Worm (Caenorhabditis elegans) whole organism, late embryonic: ENCODE data around the gene F33C8.2.

Experiments
- C08G9.2 ChIP-seq: sonication (generic microtip); optimal IDR thresholded peaks from 2 replicates; lab custom pipeline; 2016; ENCODE audit warnings: mild to moderate bottlenecking, missing genetic modification characterization, moderate library complexity, missing compliant biosample characterization
- F13H6.1 ChIP-seq: sonication (generic microtip); optimal IDR thresholded peaks from 2 replicates; lab custom pipeline; 2016; ENCODE audit warnings: missing genetic modification characterization, missing compliant biosample characterization
- K09A11.1 ChIP-seq: sonication (generic microtip); optimal IDR thresholded peaks from 2 replicates; lab custom pipeline; 2017; ENCODE audit warnings: antibody characterized with exemption, mild to moderate bottlenecking, missing genetic modification characterization, missing compliant biosample characterization; ENCODE audit not compliant: insufficient read depth
- ahr-1 ChIP-seq: sonication (generic microtip); optimal IDR thresholded peaks from 2 replicates; lab custom pipeline; 2016; ENCODE audit warnings: missing genetic modification characterization, missing compliant biosample characterization
- ceh-14 ChIP-seq: sonication (generic microtip); optimal IDR thresholded peaks from 2 replicates; lab custom pipeline; 2016; ENCODE audit warnings: missing genotype, missing genetic modification characterization, missing compliant biosample characterization
- ceh-18 ChIP-seq: sonication (generic microtip); optimal IDR thresholded peaks from 2 replicates; lab custom pipeline; 2016; ENCODE audit warnings: missing genetic modification characterization, missing compliant biosample characterization
- ceh-22 ChIP-seq: sonication (generic microtip); optimal IDR thresholded peaks from 2 replicates; lab custom pipeline; 2017; ENCODE audit warnings: missing biosample characterization, missing genetic modification characterization
- ceh-30 ChIP-seq: fragments of 150-350 bp; optimal IDR thresholded peaks from 2 replicates; lab custom pipeline; 2014; ENCODE audit warnings: missing biosample characterization, missing genetic modification characterization
- ceh-31 ChIP-seq: sonication (generic microtip); optimal IDR thresholded peaks from 2 replicates; lab custom pipeline; 2016; ENCODE audit warnings: missing genetic modification characterization, missing compliant biosample characterization
- ceh-34 ChIP-seq: sonication (generic microtip); optimal IDR thresholded peaks from 2 replicates; lab custom pipeline; 2016; ENCODE audit warnings: mild to moderate bottlenecking, missing genetic modification characterization, missing compliant biosample characterization
- ceh-48 ChIP-seq: sonication (generic microtip); optimal IDR thresholded peaks from 2 replicates; lab custom pipeline; 2016; ENCODE audit warnings: missing genetic modification characterization, inconsistent platforms, missing compliant biosample characterization
- ceh-6 ChIP-seq: fragments of 200-800 bp; sonication (Bioruptor generic); optimal IDR thresholded peaks from 2 replicates; lab custom pipeline; 2018; ENCODE audit warnings: mild to moderate bottlenecking, missing genetic modification characterization, missing compliant biosample characterization
- ceh-9 ChIP-seq: sonication (generic microtip); optimal IDR thresholded peaks from 2 replicates; lab custom pipeline; 2016; ENCODE audit warnings: mild to moderate bottlenecking, missing genetic modification characterization, inconsistent platforms, missing compliant biosample characterization
- che-1 ChIP-seq: sonication (generic microtip); optimal IDR thresholded peaks from 2 replicates; lab custom pipeline; 2016; ENCODE audit warnings: mild to moderate bottlenecking, missing genetic modification characterization, missing compliant biosample characterization
- dve-1 ChIP-seq: sonication (generic microtip); optimal IDR thresholded peaks from 2 replicates; lab custom pipeline; 2017; ENCODE audit warnings: antibody characterized with exemption, mild to moderate bottlenecking, missing genetic modification characterization, missing compliant biosample characterization
- elt-2 ChIP-seq: sonication (generic microtip); optimal IDR thresholded peaks from 2 replicates; lab custom pipeline; 2016; ENCODE audit warnings: missing genetic modification reagents, missing genetic modification characterization, missing compliant biosample characterization
- elt-4 ChIP-seq: sonication (generic microtip); optimal IDR thresholded peaks from 2 replicates; lab custom pipeline; 2016; ENCODE audit warnings: missing genetic modification characterization, missing compliant biosample characterization
- ets-4 ChIP-seq: sonication (generic microtip); optimal IDR thresholded peaks from 2 replicates; lab custom pipeline; 2016; ENCODE audit warnings: missing genetic modification characterization, missing compliant biosample characterization
- fax-1 ChIP-seq: sonication (generic microtip); optimal IDR thresholded peaks from 2 replicates; lab custom pipeline; 2016; ENCODE audit warnings: missing genotype, missing genetic modification characterization, missing compliant biosample characterization
- fkh-6 ChIP-seq: sonication (generic microtip); optimal IDR thresholded peaks from 2 replicates; lab custom pipeline; 2016; ENCODE audit warnings: missing genetic modification characterization, missing compliant biosample characterization
- hlh-13 ChIP-seq: fragments of 200-800 bp; sonication (Bioruptor generic); optimal IDR thresholded peaks from 2 replicates; lab custom pipeline; 2018; ENCODE audit warnings: mild to moderate bottlenecking, missing genetic modification characterization, missing compliant biosample characterization
- hlh-30 ChIP-seq: sonication (generic microtip); optimal IDR thresholded peaks from 2 replicates; lab custom pipeline; 2017; ENCODE audit warnings: antibody characterized with exemption, missing genetic modification characterization, missing compliant biosample characterization; ENCODE audit not compliant: insufficient read depth
- hlh-8 ChIP-seq: sonication (generic microtip); optimal IDR thresholded peaks from 2 replicates; lab custom pipeline; 2016; ENCODE audit warnings: missing genotype, missing genetic modification characterization, missing compliant biosample characterization
- lim-6 ChIP-seq: sonication (generic microtip); optimal IDR thresholded peaks from 2 replicates; lab custom pipeline; 2016; ENCODE audit warnings: missing genetic modification characterization, missing compliant biosample characterization
- mec-3 ChIP-seq: sonication (generic microtip); optimal IDR thresholded peaks from 2 replicates; lab custom pipeline; 2016; ENCODE audit warnings: borderline replicate concordance, missing genetic modification characterization, missing compliant biosample characterization
- nfya-1 ChIP-seq: sonication (generic microtip); optimal IDR thresholded peaks from 2 replicates; lab custom pipeline; 2017; ENCODE audit warnings: missing genetic modification characterization, mild to moderate bottlenecking, missing compliant biosample characterization, antibody characterized with exemption, moderate library complexity
- nhr-11 ChIP-seq: fragments of 150-350 bp; optimal IDR thresholded peaks from 2 replicates; lab custom pipeline; 2014; ENCODE audit warnings: missing biosample characterization, missing genetic modification characterization
- npax-4 ChIP-seq: sonication (generic microtip); optimal IDR thresholded peaks from 2 replicates; lab custom pipeline; 2016; ENCODE audit warnings: missing genetic modification characterization, missing compliant biosample characterization
- odd-2 ChIP-seq: sonication (generic microtip); optimal IDR thresholded peaks from 2 replicates; lab custom pipeline; 2017; ENCODE audit warnings: antibody characterized with exemption, mild to moderate bottlenecking, missing genetic modification characterization, missing compliant biosample characterization
- pag-3 ChIP-seq: sonication (generic microtip); optimal IDR thresholded peaks from 2 replicates; lab custom pipeline; 2016; ENCODE audit warnings: missing compliant biosample characterization, missing genetic modification characterization, borderline replicate concordance
- pat-9 ChIP-seq: fragments of 200-800 bp; sonication (Bioruptor generic); optimal IDR thresholded peaks from 2 replicates; lab custom pipeline; 2018; ENCODE audit warnings: mild to moderate bottlenecking, missing genetic modification characterization, moderate library complexity, missing compliant biosample characterization
- pax-1 ChIP-seq: fragments of 150-350 bp; optimal IDR thresholded peaks from 2 replicates; lab custom pipeline; 2014; ENCODE audit warnings: missing biosample characterization, missing genetic modification characterization
- pha-2 ChIP-seq: sonication (generic microtip); optimal IDR thresholded peaks from 2 replicates; lab custom pipeline; 2017; ENCODE audit warnings: mild to moderate bottlenecking, missing genetic modification characterization, missing compliant biosample characterization
- pha-4 ChIP-seq: fragments of 150-350 bp; optimal IDR thresholded peaks from 2 replicates; lab custom pipeline; 2018; ENCODE audit warnings: missing biosample characterization, missing genetic modification reagents, missing genetic modification characterization
- pqm-1 ChIP-seq: sonication (generic microtip); optimal IDR thresholded peaks from 2 replicates; lab custom pipeline; 2016; ENCODE audit warnings: missing genetic modification characterization, missing compliant biosample characterization
- ref-2 ChIP-seq: sonication (generic microtip); optimal IDR thresholded peaks from 2 replicates; lab custom pipeline; 2016; ENCODE audit warnings: missing genetic modification characterization, missing compliant biosample characterization
- rnt-1 ChIP-seq: sonication (generic microtip); optimal IDR thresholded peaks from 2 replicates; lab custom pipeline; 2016; ENCODE audit warnings: missing genetic modification characterization, missing compliant biosample characterization
- sdc-2 ChIP-seq: sonication (generic microtip); optimal IDR thresholded peaks from 2 replicates; lab custom pipeline; 2016; ENCODE audit warnings: missing genotype, missing genetic modification characterization, missing compliant biosample characterization
- sox-2 ChIP-seq: fragments of 200-800 bp; sonication (Bioruptor generic); IDR thresholded peaks from 2 replicates; pipeline ENCODE4 v1.3.6; 2022; ENCODE audit warnings: missing genetic modification reagents, missing genetic modification characterization, missing compliant biosample characterization
- syd-9 ChIP-seq: sonication (generic microtip); optimal IDR thresholded peaks from 2 replicates; lab custom pipeline; 2016; ENCODE audit warnings: mild to moderate bottlenecking, missing genetic modification characterization, moderate library complexity, missing compliant biosample characterization
- tbx-2 ChIP-seq: sonication (generic microtip); optimal IDR thresholded peaks from 2 replicates; lab custom pipeline; 2016; ENCODE audit warnings: missing genetic modification characterization, missing compliant biosample characterization
- unc-42 ChIP-seq: sonication (generic microtip); optimal IDR thresholded peaks from 2 replicates; lab custom pipeline; 2016; ENCODE audit warnings: missing genotype, missing genetic modification characterization, missing compliant biosample characterization
- unc-55 ChIP-seq: sonication (generic microtip); optimal IDR thresholded peaks from 2 replicates; lab custom pipeline; 2017; ENCODE audit warnings: missing biosample characterization, missing genetic modification reagents, missing genetic modification characterization
- unc-86 ChIP-seq: sonication (generic microtip); optimal IDR thresholded peaks from 2 replicates; lab custom pipeline; 2016; ENCODE audit warnings: missing genetic modification characterization, missing compliant biosample characterization
- zip-5 ChIP-seq: sonication (generic microtip); optimal IDR thresholded peaks from 2 replicates; lab custom pipeline; 2016; ENCODE audit warnings: missing genetic modification characterization, missing compliant biosample characterization

The F33C8.2 gene

DNA sequence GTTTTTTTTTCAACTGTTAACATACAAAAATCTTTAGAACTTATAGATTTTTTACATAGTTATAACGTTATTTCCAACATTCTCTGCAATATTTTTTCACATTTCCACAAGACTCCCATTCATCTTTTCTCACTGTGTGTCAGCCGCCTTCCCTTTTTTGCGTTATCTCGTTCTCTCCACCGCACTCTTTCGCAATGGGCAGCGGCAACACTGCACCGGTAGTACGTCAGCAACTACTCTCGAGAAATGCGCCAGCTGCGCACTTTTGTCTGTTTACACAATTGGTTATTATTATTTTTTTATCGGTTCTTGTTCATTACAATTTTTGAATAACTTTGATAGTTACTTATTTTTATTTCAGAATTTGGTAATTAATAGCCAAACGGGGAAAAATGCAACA lies 25.8 kb downstream of the F33C8.2 start, which contains the start of gene C05G5.2 (continued):
- TF ChIP-seq che-1 (no peak), pqm-1 (tag; lab: Kevin White, UChicago) (peak; percentile 13), nhr-11 (tag; lab: Kevin White, UChicago) (no peak), sox-2 (GFP tag; lab: Robert Waterston, UW) (no peak), nfya-1 (tag; lab: Kevin White, UChicago) (peak; percentile 72), lim-6 (tag; lab: Kevin White, UChicago) (no peak), rnt-1 (tag; lab: Kevin White, UChicago) (peak; percentile 30), pha-4 (tag; lab: Kevin White, UChicago) (no peak), tbx-2 (tag; lab: Kevin White, UChicago) (peak; percentile 77), sdc-2 (peak; percentile 68), elt-4 (no peak), ceh-18 (tag; lab: Kevin White, UChicago) (peak; percentile 73), unc-86 (tag; lab: Kevin White, UChicago) (peak; percentile 18), ceh-30 (no peak), ceh-31 (tag; lab: Kevin White, UChicago) (peak; percentile 59), npax-4 (tag; lab: Kevin White, UChicago) (no peak), hlh-13 (no peak), zip-5 (tag; lab: Kevin White, UChicago) (no peak), ahr-1 (tag; lab: Kevin White, UChicago) (no peak), ceh-48 (no peak), dve-1 (peak; percentile 46), fkh-6 (tag; lab: Kevin White, UChicago) (no peak)

DNA sequence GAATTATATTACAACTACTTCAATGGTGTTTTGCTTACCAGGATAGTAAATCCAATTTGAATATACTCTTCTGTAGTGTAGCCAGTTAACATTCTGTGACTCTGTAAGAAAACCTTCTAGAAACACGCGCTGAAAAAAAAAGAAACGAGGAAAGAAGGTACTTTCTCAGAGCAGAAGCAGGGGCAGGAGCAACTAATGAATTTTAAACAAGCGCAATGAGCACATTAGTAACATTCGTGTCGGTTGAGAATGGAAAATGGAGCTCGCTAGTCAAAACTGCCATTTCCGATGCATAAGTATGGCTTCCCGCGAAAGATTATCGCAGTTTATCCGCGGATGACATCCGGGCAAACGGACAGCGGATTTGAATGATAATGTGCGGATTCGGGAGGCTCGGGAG lies 30.7 kb downstream of the F33C8.2 start, which contains the start of gene C05G5.3:
Gene C05G5.3, minus strand, starts transcription at position 101 of the 400 bp plus-strand sequence.
- no peak for TF ChIP-seq nhr-11 (tag; lab: Kevin White, UChicago)
- TF ChIP-seq ref-2: no peak
- no peak for TF ChIP-seq hlh-8 (tag; lab: Kevin White, UChicago)
- TF ChIP-seq, all 69 proteins: peak for 0

DNA sequence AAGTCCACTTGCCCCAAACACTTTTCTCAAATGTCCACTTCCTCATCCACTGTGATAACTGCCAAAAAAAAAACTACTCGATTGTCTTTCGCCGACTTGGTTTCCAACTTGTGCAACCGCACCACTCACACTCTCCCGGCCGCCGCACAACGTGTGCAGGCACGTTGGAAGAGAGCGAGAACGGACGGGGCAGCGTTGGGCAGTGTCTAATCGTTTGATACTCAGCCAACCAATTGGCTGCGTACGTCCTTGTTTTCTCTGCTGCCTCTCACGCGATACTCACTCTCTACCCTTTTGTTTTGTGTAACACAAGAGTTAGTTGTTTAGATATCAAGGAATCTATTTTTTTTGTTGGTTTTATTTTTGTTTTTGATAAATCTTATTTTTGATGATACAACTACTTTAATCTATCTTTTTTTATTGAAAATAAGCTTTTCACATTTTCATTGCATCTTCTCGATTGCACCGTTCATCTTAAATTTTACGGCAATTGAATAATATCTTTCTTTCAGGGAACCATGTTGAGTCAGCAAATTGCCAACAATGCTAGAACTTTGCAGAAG lies 32.4 kb downstream of the F33C8.2 start, which contains the start of gene sucl-1:
Gene sucl-1, plus strand, starts transcription at position 513 of the 563 bp plus-strand sequence.
- peak; percentile 73 for TF ChIP-seq unc-42 (tag; lab: Kevin White, UChicago)
- TF ChIP-seq rnt-1 (tag; lab: Kevin White, UChicago): peak; percentile 73
- TF ChIP-seq mec-3: no peak
- TF ChIP-seq K09A11.1 (tag; lab: Kevin White, UChicago): peak; percentile 5
- TF ChIP-seq hlh-30 (tag; lab: Kevin White, UChicago): peak; percentile 45
- peak; percentile 88 for TF ChIP-seq ceh-18 (tag; lab: Kevin White, UChicago)
- no peak for TF ChIP-seq che-1
- TF ChIP-seq elt-2: peak; percentile 64
- TF ChIP-seq pax-1: peak; percentile 6
- peak; percentile 65 for TF ChIP-seq ceh-14 (tag; lab: Kevin White, UChicago)
- peak; percentile 10 for TF ChIP-seq fkh-6 (tag; lab: Kevin White, UChicago)
- TF ChIP-seq F13H6.1: peak; percentile 49
- TF ChIP-seq ceh-6 (GFP tag; lab: Kevin White, UChicago): peak; percentile 32
- no peak for TF ChIP-seq pag-3 (tag; lab: Kevin White, UChicago)
- TF ChIP-seq ets-4 (tag; lab: Kevin White, UChicago): no peak
- no peak for TF ChIP-seq odd-2 (tag; lab: Kevin White, UChicago)
- TF ChIP-seq pha-2 (tag; lab: Kevin White, UChicago): peak; percentile 11
- TF ChIP-seq ceh-31 (tag; lab: Kevin White, UChicago): peak; percentile 92
- TF ChIP-seq fax-1 (tag; lab: Kevin White, UChicago): no peak
- peak; percentile 82 for TF ChIP-seq ceh-34 (tag; lab: Kevin White, UChicago)
- peak; percentile 45 for TF ChIP-seq ref-2
- TF ChIP-seq C08G9.2 (tag; lab: Kevin White, UChicago): no peak
- TF ChIP-seq syd-9 (tag; lab: Kevin White, UChicago): peak; percentile 76
- peak; percentile 49 for TF ChIP-seq unc-55
- no peak for TF ChIP-seq pqm-1 (tag; lab: Kevin White, UChicago)
- TF ChIP-seq pat-9: peak; percentile 58
- peak; percentile 77 for TF ChIP-seq sdc-2
- peak; percentile 99 for TF ChIP-seq nfya-1 (tag; lab: Kevin White, UChicago)
- peak; percentile 74 for TF ChIP-seq tbx-2 (tag; lab: Kevin White, UChicago)
- peak; percentile 32 for TF ChIP-seq ceh-22 (tag; lab: Kevin White, UChicago)
- TF ChIP-seq ceh-9 (tag; lab: Kevin White, UChicago): no peak
- peak; percentile 10 for TF ChIP-seq dve-1
- TF ChIP-seq, all 69 proteins: peak for 23
